Fruit fly (Drosophila melanogaster): Measurements from ENCODE around the gene Rpn3.

The Rpn3 gene

DNA sequence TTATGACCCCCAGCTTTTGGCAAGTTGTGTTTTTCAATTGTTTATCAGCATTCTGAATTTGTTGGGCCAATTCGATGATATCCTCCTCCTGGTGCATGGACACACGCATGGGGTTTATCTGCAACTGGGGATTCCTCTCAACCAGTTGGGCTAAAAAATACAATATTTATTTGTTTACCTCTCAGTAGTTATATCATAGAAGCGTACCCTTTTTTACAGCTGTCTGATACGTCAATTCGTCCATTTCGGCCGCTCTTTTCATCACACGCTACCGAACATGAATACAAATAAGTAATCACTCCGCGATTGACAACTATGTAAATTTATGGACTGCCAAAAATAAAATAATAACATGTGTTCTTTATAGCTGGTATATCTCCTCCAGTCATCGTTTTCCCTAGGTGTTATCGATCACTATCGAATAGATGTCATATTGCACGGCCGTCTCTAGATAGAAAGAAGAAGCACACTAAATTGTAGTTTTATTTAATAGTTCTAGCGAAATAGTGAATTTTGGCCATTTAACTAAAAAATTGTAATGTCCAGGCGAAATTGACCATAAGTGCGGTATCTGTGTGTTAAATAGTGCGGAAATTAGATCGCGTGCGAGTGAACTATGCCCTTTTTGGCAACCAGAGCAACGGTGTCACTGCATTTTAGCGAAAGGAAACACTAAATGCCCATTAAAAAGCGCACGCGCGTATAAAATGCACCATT, 17.2 kb upstream of the Rpn3 start, which contains the start of the genes mib2 and CG31800 (continued):
- TF ChIP-seq CG6791 (GFP tag; IDR thresholded peaks at IDR 0.05; ENCODE audit: partially characterized antibody) = peak; percentile 85
- TF ChIP-seq her (GFP tag; optimal IDR thresholded peaks at IDR 0.05) = no peak
- TF ChIP-seq jumu (GFP tag; optimal IDR thresholded peaks at IDR 0.05) = no peak
- TF ChIP-seq gcm (GFP tag; optimal IDR thresholded peaks at IDR 0.05) = no peak
- no peak for TF ChIP-seq GATAe (GFP tag; conservative IDR thresholded peaks at IDR 0.05)
- TF ChIP-seq jing (GFP tag; optimal IDR thresholded peaks at IDR 0.05) = no peak
- TF ChIP-seq Ssrp (tag; optimal IDR thresholded peaks at IDR 0.05) = no peak
- no peak for TF ChIP-seq ind (GFP tag; optimal IDR thresholded peaks at IDR 0.05)
- no peak for TF ChIP-seq CG13123 (GFP tag; optimal IDR thresholded peaks at IDR 0.05)
- peak; percentile 40 for TF ChIP-seq CG12659 (GFP tag; optimal IDR thresholded peaks at IDR 0.05)
- TF ChIP-seq Dip2 (GFP tag; IDR thresholded peaks at IDR 0.05) = no peak
- TF ChIP-seq slp2 (GFP tag; optimal IDR thresholded peaks at IDR 0.05) = no peak
- no peak for TF ChIP-seq dan (GFP tag; IDR thresholded peaks at IDR 0.05)
- TF ChIP-seq CG4707 (GFP tag; optimal IDR thresholded peaks at IDR 0.05) = no peak
- TF ChIP-seq Hr51 (GFP tag; optimal IDR thresholded peaks at IDR 0.05) = no peak
- TF ChIP-seq pan (optimal IDR thresholded peaks at IDR 0.05) = no peak
- no peak for TF ChIP-seq pan (GFP tag; optimal IDR thresholded peaks at IDR 0.05 in 1 of 2, IDR thresholded peaks at IDR 0.05 in 1 of 2)
- TF ChIP-seq da (GFP tag; optimal IDR thresholded peaks at IDR 0.05) = no peak
- TF ChIP-seq chinmo (GFP tag; IDR thresholded peaks at IDR 0.05; ENCODE audit: partially characterized antibody) = peak; percentile 82; the same call in 2 of the 4 replicates
- TF ChIP-seq CG1832 (GFP tag; optimal IDR thresholded peaks at IDR 0.05) = no peak
- TF ChIP-seq bigmax (GFP tag; optimal IDR thresholded peaks at IDR 0.05) = no peak
- TF ChIP-seq CG14441 (GFP tag; IDR thresholded peaks at IDR 0.05) = no peak
- no peak for TF ChIP-seq Poxn (GFP tag; IDR thresholded peaks at IDR 0.05)
- TF ChIP-seq cato (GFP tag; optimal IDR thresholded peaks at IDR 0.05; ENCODE audit: borderline replicate concordance) = no peak
- no peak for TF ChIP-seq Hmr (GFP tag; optimal IDR thresholded peaks at IDR 0.05)
- TF ChIP-seq stwl (tag; optimal IDR thresholded peaks at IDR 0.05) = peak; percentile 59
- no peak for TF ChIP-seq tin (GFP tag; optimal IDR thresholded peaks at IDR 0.05)
- TF ChIP-seq ap (GFP tag; IDR thresholded peaks at IDR 0.05) = no peak
- TF ChIP-seq Antp (GFP tag; optimal IDR thresholded peaks at IDR 0.05) = no peak
- no peak for TF ChIP-seq chif (GFP tag; optimal IDR thresholded peaks at IDR 0.05)
- no peak for TF ChIP-seq CG10431 (GFP tag; optimal IDR thresholded peaks at IDR 0.05)
- TF ChIP-seq CG4730 (GFP tag; IDR thresholded peaks at IDR 0.05) = no peak
- no peak for TF ChIP-seq mirr (GFP tag; optimal IDR thresholded peaks at IDR 0.05)
- TF ChIP-seq amos (GFP tag; IDR thresholded peaks at IDR 0.05; ENCODE audit: partially characterized antibody) = peak; percentile 88
- TF ChIP-seq D19B (GFP tag; optimal IDR thresholded peaks at IDR 0.05) = no peak
- TF ChIP-seq tgo (GFP tag; IDR thresholded peaks at IDR 0.05) = no peak
- TF ChIP-seq TFAM (GFP tag; optimal IDR thresholded peaks at IDR 0.05) = no peak
- no peak for TF ChIP-seq CG5953 (GFP tag; IDR thresholded peaks at IDR 0.05)
- TF ChIP-seq CG12155 (GFP tag; optimal IDR thresholded peaks at IDR 0.05) = no peak
- TF ChIP-seq CG3281 (GFP tag; optimal IDR thresholded peaks at IDR 0.05) = peak; percentile 5
- TF ChIP-seq trh (GFP tag; optimal IDR thresholded peaks at IDR 0.05) = no peak
- no peak for TF ChIP-seq lbe (GFP tag; optimal IDR thresholded peaks at IDR 0.05)
- peak; percentile 76 for TF ChIP-seq CG14860 (GFP tag; IDR thresholded peaks at IDR 0.05; ENCODE audit: partially characterized antibody)
- TF ChIP-seq CG9797 (GFP tag; optimal IDR thresholded peaks at IDR 0.05) = no peak
- peak; percentile 48 for TF ChIP-seq Ets65A (GFP tag)
- TF ChIP-seq eve (GFP tag; optimal IDR thresholded peaks at IDR 0.05) = no peak
- no peak for TF ChIP-seq CG30403 (GFP tag; optimal IDR thresholded peaks at IDR 0.05)
- no peak for TF ChIP-seq CG10321 (GFP tag; IDR thresholded peaks at IDR 0.05)
- no peak for TF ChIP-seq dmrt11E (tag; optimal IDR thresholded peaks at IDR 0.05)
- no peak for TF ChIP-seq Myb (GFP tag; optimal IDR thresholded peaks at IDR 0.05)
- TF ChIP-seq so (GFP tag; IDR thresholded peaks at IDR 0.05) = no peak
